Fruit fly (Drosophila melanogaster) whole organism, prepupa: Measurements from ENCODE around the gene CG14259.

Source experiments
- Blimp-1 ChIP-seq: fragments of 200-800 bp; sonication (Bioruptor generic); optimal IDR thresholded peaks from 3 replicates; lab custom pipeline; 2017; ENCODE audit warnings: missing biosample characterization, missing genetic modification characterization, mild to moderate bottlenecking, moderate library complexity, missing genetic modification reagents
- CG10631 ChIP-seq: fragments of 200-800 bp; sonication (Bioruptor generic); optimal IDR thresholded peaks from 2 replicates; lab custom pipeline; 2016; ENCODE audit warnings: missing biosample characterization, missing genetic modification characterization
- CG10669 ChIP-seq: fragments of 200-800 bp; sonication (Bioruptor generic); optimal IDR thresholded peaks from 3 replicates; lab custom pipeline; 2018; ENCODE audit warnings: missing biosample characterization, mild to moderate bottlenecking, missing genetic modification characterization, moderate library complexity
- CG11294 ChIP-seq: fragments of 200-800 bp; sonication (Bioruptor generic); IDR thresholded peaks from 2 replicates; pipeline ENCODE4 v1.3.6; 2022; ENCODE audit warnings: missing biosample characterization, missing genetic modification characterization
- CG11762 ChIP-seq: fragments of 200-800 bp; sonication (Bioruptor generic); optimal IDR thresholded peaks from 3 replicates; lab custom pipeline; 2016; ENCODE audit warnings: missing biosample characterization, missing genetic modification characterization; ENCODE audit not compliant: insufficient read depth
- CG15336 ChIP-seq: fragments of 200-800 bp; sonication (Bioruptor generic); IDR thresholded peaks from 2 replicates; pipeline ENCODE4 v1.3.6; 2022; ENCODE audit warnings: missing biosample characterization, missing genetic modification characterization
- CG3032 ChIP-seq: fragments of 200-800 bp; optimal IDR thresholded peaks from 2 replicates; lab custom pipeline; 2019; ENCODE audit warnings: missing biosample characterization, mild to moderate bottlenecking, missing genetic modification characterization, moderate library complexity
- CG34406 ChIP-seq: fragments of 200-800 bp; sonication (Bioruptor generic); optimal IDR thresholded peaks from 3 replicates; lab custom pipeline; 2016; ENCODE audit warnings: missing biosample characterization, missing genetic modification characterization
- CG4318 ChIP-seq: fragments of 200-800 bp; sonication (Bioruptor generic); optimal IDR thresholded peaks from 3 replicates; lab custom pipeline; 2017; ENCODE audit warnings: missing biosample characterization, mild to moderate bottlenecking, missing genetic modification characterization
- CG6163 ChIP-seq: fragments of 200-800 bp; sonication (Bioruptor generic); IDR thresholded peaks from 3 replicates; pipeline ENCODE4 v1.3.6; 2022; ENCODE audit warnings: missing biosample characterization, missing genetic modification characterization
- CG6792 ChIP-seq: fragments of 200-800 bp; sonication (Bioruptor generic); optimal IDR thresholded peaks from 3 replicates; lab custom pipeline; 2016; ENCODE audit warnings: missing biosample characterization, missing genetic modification characterization
- CG6808 ChIP-seq: fragments of 200-800 bp; sonication (Bioruptor generic); optimal IDR thresholded peaks from 3 replicates; lab custom pipeline; 2017; ENCODE audit warnings: missing biosample characterization, missing genetic modification characterization, mild to moderate bottlenecking, moderate library complexity, missing genetic modification reagents
- CG6854 ChIP-seq: fragments of 200-800 bp; sonication (Bioruptor generic); optimal IDR thresholded peaks from 2 replicates; lab custom pipeline; 2017; ENCODE audit warnings: missing biosample characterization, mild to moderate bottlenecking, missing genetic modification characterization
- CG8119 ChIP-seq: fragments of 200-800 bp; sonication (Bioruptor generic); IDR thresholded peaks from 3 replicates; pipeline ENCODE4 v1.3.6; 2022; ENCODE audit warnings: missing biosample characterization, missing genetic modification characterization
- CG8319 ChIP-seq: fragments of 200-800 bp; sonication (Bioruptor generic); optimal IDR thresholded peaks from 3 replicates; lab custom pipeline; 2016; ENCODE audit warnings: missing biosample characterization, missing genetic modification characterization
- CG9139 ChIP-seq: fragments of 200-800 bp; sonication (Bioruptor generic); optimal IDR thresholded peaks from 3 replicates; lab custom pipeline; 2017; ENCODE audit warnings: missing biosample characterization, mild to moderate bottlenecking, missing genetic modification characterization
- Eip78C ChIP-seq: fragments of 200-800 bp; sonication (Bioruptor generic); peaks from one replicate; lab custom pipeline; 2016; ENCODE audit warnings: missing biosample characterization, missing genetic modification characterization
- Ets21C ChIP-seq: fragments of 200-800 bp; sonication (Bioruptor generic); optimal IDR thresholded peaks from 3 replicates; lab custom pipeline; 2016; ENCODE audit warnings: missing biosample characterization, missing genetic modification characterization
- Gug ChIP-seq: fragments of 200-800 bp; sonication (Bioruptor generic); IDR thresholded peaks from 2 replicates; pipeline ENCODE4 v1.3.6; 2022; ENCODE audit warnings: missing biosample characterization, missing genetic modification characterization
- Hr39 ChIP-seq: fragments of 200-800 bp; sonication (Bioruptor generic); optimal IDR thresholded peaks from 2 replicates; lab custom pipeline; 2016; ENCODE audit warnings: missing biosample characterization, missing genetic modification characterization
- Hr4 ChIP-seq: fragments of 200-800 bp; sonication (Bioruptor generic); optimal IDR thresholded peaks from 3 replicates; lab custom pipeline; 2016; ENCODE audit warnings: missing biosample characterization, missing genetic modification characterization
- OdsH ChIP-seq: fragments of 200-800 bp; sonication (Bioruptor generic); optimal IDR thresholded peaks from 3 replicates; lab custom pipeline; 2016; ENCODE audit warnings: missing biosample characterization, missing genetic modification characterization
- Sox102F ChIP-seq: fragments of 200-800 bp; sonication (Bioruptor generic); optimal IDR thresholded peaks from 2 replicates; lab custom pipeline; 2016; ENCODE audit warnings: missing biosample characterization, mild to moderate bottlenecking, missing genetic modification characterization
- Sox14 ChIP-seq: fragments of 200-800 bp; sonication (Bioruptor generic); optimal IDR thresholded peaks from 3 replicates; lab custom pipeline; 2016; ENCODE audit warnings: missing biosample characterization, missing genetic modification characterization
- Sox15 ChIP-seq: fragments of 200-800 bp; sonication (Bioruptor generic); optimal IDR thresholded peaks from 3 replicates; lab custom pipeline; 2016; ENCODE audit warnings: missing biosample characterization, missing genetic modification characterization
- achi ChIP-seq: fragments of 200-800 bp; sonication (Bioruptor generic); optimal IDR thresholded peaks from 3 replicates; lab custom pipeline; 2016; ENCODE audit warnings: missing biosample characterization, missing genetic modification characterization
- acj6 ChIP-seq: fragments of 200-800 bp; sonication (Bioruptor generic); optimal IDR thresholded peaks from 3 replicates; lab custom pipeline; 2016; ENCODE audit warnings: missing biosample characterization, missing genetic modification characterization
- cyc ChIP-seq: fragments of 200-800 bp; sonication (Bioruptor generic); optimal IDR thresholded peaks from 3 replicates; lab custom pipeline; 2016; ENCODE audit warnings: missing biosample characterization, missing genetic modification characterization
- dac ChIP-seq: fragments of 200-800 bp; sonication (Bioruptor generic); optimal IDR thresholded peaks from 2 replicates; lab custom pipeline; 2017; ENCODE audit warnings: missing biosample characterization, mild to moderate bottlenecking, missing genetic modification characterization
- eg ChIP-seq: fragments of 200-800 bp; sonication (Bioruptor generic); IDR thresholded peaks from 3 replicates; pipeline ENCODE4 v1.3.6; 2022; ENCODE audit warnings: missing biosample characterization, missing genetic modification characterization
- esn ChIP-seq: fragments of 200-800 bp; sonication (Bioruptor generic); optimal IDR thresholded peaks from 2 replicates; lab custom pipeline; 2016; ENCODE audit warnings: missing biosample characterization, mild to moderate bottlenecking, missing genetic modification characterization, moderate library complexity
- fkh ChIP-seq: fragments of 200-800 bp; sonication (Bioruptor generic); optimal IDR thresholded peaks from 3 replicates; lab custom pipeline; 2017; ENCODE audit warnings: missing biosample characterization, mild to moderate bottlenecking, missing genetic modification characterization, moderate library complexity
- lz ChIP-seq: fragments of 200-800 bp; sonication (Bioruptor generic); optimal IDR thresholded peaks from 3 replicates; lab custom pipeline; 2016; ENCODE audit warnings: missing biosample characterization, missing genetic modification characterization
- net ChIP-seq: fragments of 200-800 bp; sonication (Bioruptor generic); optimal IDR thresholded peaks from 3 replicates; lab custom pipeline; 2016; ENCODE audit warnings: missing biosample characterization, missing genetic modification characterization
- salr ChIP-seq, 2 experiments: fragments of 200-800 bp; sonication (Bioruptor generic); optimal IDR thresholded peaks; 3 replicates each; lab custom pipeline; 2016 to 2018; ENCODE audit warnings: missing biosample characterization in 2 of 2, missing genetic modification characterization in 2 of 2, mild to moderate bottlenecking in 1 of 2
- ss ChIP-seq, 2 experiments: fragments of 200-800 bp; sonication (Bioruptor generic); optimal IDR thresholded peaks; 2 replicates in 1 of 2; 3 replicates in 1 of 2; lab custom pipeline; 2017 to 2018; ENCODE audit warnings: mild to moderate bottlenecking in 2 of 2, missing biosample characterization in 2 of 2, missing genetic modification characterization in 2 of 2, moderate library complexity in 1 of 2
- svp ChIP-seq: fragments of 200-800 bp; sonication (Bioruptor generic); peaks from one replicate; lab custom pipeline; 2016; ENCODE audit warnings: missing biosample characterization, missing genetic modification characterization
- vri ChIP-seq: fragments of 200-800 bp; sonication (Bioruptor generic); optimal IDR thresholded peaks from 3 replicates; lab custom pipeline; 2016; ENCODE audit warnings: missing biosample characterization, mild to moderate bottlenecking, missing genetic modification characterization

CG14259 gene

dm6 chr3R:27129580-27130385 lies 35.5 kb downstream of the CG14259 start (continued):
- TF ChIP-seq fkh (GFP tag; lab: Kevin White, UChicago) = peak; percentile 75
- peak; percentile 71 for TF ChIP-seq CG8119
- peak; percentile 70 for TF ChIP-seq CG6792 (GFP tag; lab: Kevin White, UChicago)
- TF ChIP-seq vri (GFP tag; lab: Kevin White, UChicago) = peak; percentile 69
- TF ChIP-seq CG11762 (GFP tag; lab: Kevin White, UChicago) = peak; percentile 53
- TF ChIP-seq svp (GFP tag; lab: Kevin White, UChicago) = peak; percentile 91
- peak; percentile 78 for TF ChIP-seq CG11294 (GFP tag; lab: Robert Waterston, UW)
- TF ChIP-seq CG8319 (GFP tag; lab: Kevin White, UChicago) = peak; percentile 73
- TF ChIP-seq cyc (GFP tag; lab: Kevin White, UChicago) = peak; percentile 73
- TF ChIP-seq Hr39 (GFP tag; lab: Kevin White, UChicago) = peak; percentile 82

- TF ChIP-seq eg (GFP tag; lab: Robert Waterston, UW) (no peak), CG8319 (GFP tag; lab: Kevin White, UChicago) (no peak), CG3032 (tag; lab: Kevin White, UChicago) (no peak), vri (GFP tag; lab: Kevin White, UChicago) (peak; percentile 0), net (GFP tag; lab: Kevin White, UChicago) (no peak), Eip78C (GFP tag; lab: Kevin White, UChicago) (peak; percentile 53), ss (GFP tag; optimal IDR thresholded peaks at IDR 0.05; lab: Kevin White, UChicago) (no peak), acj6 (GFP tag; lab: Kevin White, UChicago) (no peak)
Measured at dm6 chr3R:27130551-27131161, 36.3 kb downstream of the CG14259 start.

- TF ChIP-seq CG6854 (peak; percentile 7), esn (peak; percentile 38), Eip78C (GFP tag; lab: Kevin White, UChicago) (peak; percentile 36), Blimp-1 (GFP tag; lab: Kevin White, UChicago) (peak; percentile 52), vri (GFP tag; lab: Kevin White, UChicago) (peak; percentile 90), cyc (GFP tag; lab: Kevin White, UChicago) (no peak), fkh (GFP tag; lab: Kevin White, UChicago) (peak; percentile 88), CG10669 (GFP tag; lab: Kevin White, UChicago) (no peak), Sox102F (GFP tag; lab: Kevin White, UChicago) (peak; percentile 38)
Measured at dm6 chr3R:27131408-27131807, 37.1 kb downstream of the CG14259 start.

- TF ChIP-seq Hr4 (no peak), lz (GFP tag; lab: Kevin White, UChicago) (no peak), esn (no peak), vri (GFP tag; lab: Kevin White, UChicago) (no peak), CG15336 (GFP tag; lab: Robert Waterston, UW) (no peak), CG4318 (GFP tag; lab: Kevin White, UChicago) (no peak), achi (GFP tag; lab: Kevin White, UChicago) (no peak), CG34406 (no peak), Ets21C (GFP tag; lab: Kevin White, UChicago) (no peak)
Measured at dm6 chr3R:27133992-27134391, 39.7 kb downstream of the CG14259 start.

dm6 chr3R:27134728-27135361 lies 40.5 kb downstream of the CG14259 start:
- TF ChIP-seq cyc (GFP tag; lab: Kevin White, UChicago) (no peak), salr (GFP tag; optimal IDR thresholded peaks at IDR 0.05; lab: Kevin White, UChicago) (no peak), CG10669 (GFP tag; lab: Kevin White, UChicago) (no peak), esn (no peak), Sox14 (no peak), net (GFP tag; lab: Kevin White, UChicago) (no peak), CG6854 (no peak), Gug (GFP tag; lab: Robert Waterston, UW) (no peak), Blimp-1 (GFP tag; lab: Kevin White, UChicago) (peak; percentile 12), eg (GFP tag; lab: Robert Waterston, UW) (no peak), Ets21C (GFP tag; lab: Kevin White, UChicago) (no peak), svp (GFP tag; lab: Kevin White, UChicago) (peak; percentile 70), CG6808 (GFP tag; lab: Kevin White, UChicago) (no peak), CG11762 (GFP tag; lab: Kevin White, UChicago) (no peak), CG9139 (GFP tag; lab: Kevin White, UChicago) (no peak), dac (GFP tag; lab: Kevin White, UChicago) (no peak), CG3032 (tag; lab: Kevin White, UChicago) (no peak), OdsH (GFP tag; lab: Kevin White, UChicago) (no peak), Sox15 (GFP tag; lab: Kevin White, UChicago) (no peak), CG6163 (GFP tag; lab: Robert Waterston, UW) (no peak), Eip78C (GFP tag; lab: Kevin White, UChicago) (peak; percentile 21), CG10631 (GFP tag; lab: Kevin White, UChicago) (no peak)
